Fruit fly (Drosophila melanogaster) whole organism, prepupa: ENCODE data around the gene Sol1.
A peak's percentile ranks its signal among the peaks of the same experiment; 100 is the strongest.

Experiments
- CG11902 ChIP-seq: fragments of 200-800 bp; sonication (Bioruptor generic); optimal IDR thresholded peaks from 3 replicates; lab custom pipeline; 2016; ENCODE audit warnings: missing biosample characterization, missing genetic modification characterization
- CG1621 ChIP-seq: fragments of 200-800 bp; sonication (Bioruptor generic); optimal IDR thresholded peaks from 3 replicates; lab custom pipeline; 2018; ENCODE audit warnings: missing biosample characterization, mild to moderate bottlenecking, missing genetic modification characterization
- CG32006 ChIP-seq: fragments of 200-800 bp; sonication (Bioruptor generic); optimal IDR thresholded peaks from 3 replicates; lab custom pipeline; 2017; ENCODE audit warnings: missing biosample characterization, mild to moderate bottlenecking, missing genetic modification characterization
- CG4318 ChIP-seq: fragments of 200-800 bp; sonication (Bioruptor generic); optimal IDR thresholded peaks from 3 replicates; lab custom pipeline; 2017; ENCODE audit warnings: missing biosample characterization, mild to moderate bottlenecking, missing genetic modification characterization
- Hr4 ChIP-seq: fragments of 200-800 bp; sonication (Bioruptor generic); optimal IDR thresholded peaks from 3 replicates; lab custom pipeline; 2016; ENCODE audit warnings: missing biosample characterization, missing genetic modification characterization
- Smox ChIP-seq: fragments of 200-800 bp; sonication (Bioruptor generic); optimal IDR thresholded peaks from 3 replicates; lab custom pipeline; 2016; ENCODE audit warnings: missing biosample characterization, missing genetic modification characterization
- Sox15 ChIP-seq: fragments of 200-800 bp; sonication (Bioruptor generic); optimal IDR thresholded peaks from 3 replicates; lab custom pipeline; 2016; ENCODE audit warnings: missing biosample characterization, missing genetic modification characterization

- TF ChIP-seq CG11902 (GFP tag; lab: Kevin White, UChicago) (no peak), Sox15 (GFP tag; lab: Kevin White, UChicago) (no peak), CG32006 (no peak), Hr4 (GFP tag; lab: Kevin White, UChicago) (no peak), Smox (GFP tag; lab: Kevin White, UChicago) (peak; percentile 18), CG1621 (no peak), CG4318 (GFP tag; lab: Kevin White, UChicago) (no peak)
Measured at dm6 chr3R:12344914-12345549, 41.0 kb upstream of the Sol1 start.
